Worm (Caenorhabditis elegans): ENCODE measurements around the gene fezf-1.

DNA sequence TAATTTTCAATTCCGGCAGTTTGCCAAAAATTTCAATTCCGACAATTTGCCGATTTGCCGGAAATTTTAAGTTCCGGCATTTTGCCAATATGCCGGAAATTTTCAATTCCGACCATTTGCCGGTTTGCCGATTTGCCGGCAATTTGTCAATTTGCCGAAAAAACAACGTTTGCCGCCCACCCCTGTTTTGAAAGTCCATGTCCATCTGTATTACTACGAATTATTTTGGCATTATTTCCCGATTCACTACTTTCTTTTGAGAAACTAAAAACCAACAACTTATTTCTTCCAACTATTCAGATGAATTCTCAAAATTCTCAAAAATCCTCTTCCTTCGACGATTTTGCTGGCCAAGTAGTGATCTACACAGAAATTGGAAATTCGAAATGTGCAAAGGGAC, 26.4 kb downstream of the fezf-1 start, which contains the start of gene Y45F10A.7:
- TF ChIP-seq mdl-1 (tag; optimal IDR thresholded peaks at IDR 0.05) (no peak), nhr-76 (tag; optimal IDR thresholded peaks at IDR 0.05) (no peak), elt-2 (tag; optimal IDR thresholded peaks at IDR 0.05) (no peak), egl-27 (tag; optimal IDR thresholded peaks at IDR 0.05) (no peak), nhr-28 (tag; optimal IDR thresholded peaks at IDR 0.05) (no peak), lin-35 (GFP tag; optimal IDR thresholded peaks at IDR 0.05) (no peak), ama-1 (optimal IDR thresholded peaks at IDR 0.05) (no peak), ztf-11 (tag; optimal IDR thresholded peaks at IDR 0.05) (no peak), ceh-63 (GFP tag; optimal IDR thresholded peaks at IDR 0.05) (no peak), aha-1 (tag; optimal IDR thresholded peaks at IDR 0.05) (no peak), mef-2 (tag; optimal IDR thresholded peaks at IDR 0.05) (no peak), hlh-17 (GFP tag; optimal IDR thresholded peaks at IDR 0.05; ENCODE audit: borderline replicate concordance) (no peak), efl-3 (GFP tag; optimal IDR thresholded peaks at IDR 0.05) (no peak)

Measured in whole organism, L1 larva.